Fruit fly (Drosophila melanogaster): ENCODE measurements around the gene CG8289.

CG8289 gene

dm6 chrX:17677953-17678668, 42.3 kb upstream of the CG8289 start (continued):
- TF ChIP-seq esn (GFP tag; optimal IDR thresholded peaks at IDR 0.05) (peak; percentile 65), fkh (GFP tag; optimal IDR thresholded peaks at IDR 0.05) (no peak), Hr4 (GFP tag; optimal IDR thresholded peaks at IDR 0.05) (peak; percentile 33), eg (GFP tag; IDR thresholded peaks at IDR 0.05) (peak; percentile 62; the same call in 1 of the 3 replicates), Sox14 (GFP tag; optimal IDR thresholded peaks at IDR 0.05) (peak; percentile 2), CG10669 (GFP tag; optimal IDR thresholded peaks at IDR 0.05) (peak; percentile 54), CG31627 (GFP tag; optimal IDR thresholded peaks at IDR 0.05) (peak; percentile 14), Lpt (GFP tag; optimal IDR thresholded peaks at IDR 0.05) (no peak), dac (GFP tag; optimal IDR thresholded peaks at IDR 0.05) (no peak), acj6 (GFP tag; optimal IDR thresholded peaks at IDR 0.05) (peak; percentile 50), CG8119 (GFP tag; IDR thresholded peaks at IDR 0.05) (peak; percentile 66; the same call in 2 of the 3 replicates), CG11294 (GFP tag; IDR thresholded peaks at IDR 0.05) (no peak), topi (GFP tag; optimal IDR thresholded peaks at IDR 0.05) (peak; percentile 65), CG8319 (GFP tag; optimal IDR thresholded peaks at IDR 0.05) (peak; percentile 34), Ets21C (GFP tag; optimal IDR thresholded peaks at IDR 0.05) (no peak), Eip75B (GFP tag; optimal IDR thresholded peaks at IDR 0.05) (peak; percentile 68), spab (GFP tag; optimal IDR thresholded peaks at IDR 0.05) (peak; percentile 26), CG10631 (GFP tag; optimal IDR thresholded peaks at IDR 0.05) (peak; percentile 57), OdsH (GFP tag; optimal IDR thresholded peaks at IDR 0.05) (peak; percentile 53), Ets96B (tag; optimal IDR thresholded peaks at IDR 0.05) (peak; percentile 29), fd85E (GFP tag; optimal IDR thresholded peaks at IDR 0.05) (no peak), CG6792 (GFP tag; optimal IDR thresholded peaks at IDR 0.05) (peak; percentile 57), CG15336 (GFP tag; IDR thresholded peaks at IDR 0.05) (peak; percentile 34; the same call in 1 of the 2 replicates), Hr38 (GFP tag; optimal IDR thresholded peaks at IDR 0.05) (no peak), Met (GFP tag; optimal IDR thresholded peaks at IDR 0.05) (peak; percentile 64), CG6163 (GFP tag; IDR thresholded peaks at IDR 0.05) (peak; percentile 53; the same call in 1 of the 3 replicates), Eip78C (GFP tag) (peak; percentile 88), CG11902 (GFP tag; optimal IDR thresholded peaks at IDR 0.05) (peak; percentile 48), CG6854 (GFP tag; optimal IDR thresholded peaks at IDR 0.05) (no peak), CG34406 (GFP tag; optimal IDR thresholded peaks at IDR 0.05) (peak; percentile 60)

dm6 chrX:17671788-17672187, 35.9 kb upstream of the CG8289 start, which contains the start of gene CG12990:
TSS of gene CG12990 (minus strand) at chrX:17671888.
- no peak for TF ChIP-seq ss (GFP tag; optimal IDR thresholded peaks at IDR 0.05)
- TF ChIP-seq Hr39 (GFP tag; optimal IDR thresholded peaks at IDR 0.05) = no peak
- no peak for TF ChIP-seq Blimp-1 (GFP tag; optimal IDR thresholded peaks at IDR 0.05)
- TF ChIP-seq Sox102F (GFP tag; optimal IDR thresholded peaks at IDR 0.05) = no peak
- no peak for TF ChIP-seq CG8119 (GFP tag; IDR thresholded peaks at IDR 0.05)
- TF ChIP-seq Met (GFP tag; optimal IDR thresholded peaks at IDR 0.05) = no peak
- TF ChIP-seq fd85E (GFP tag; optimal IDR thresholded peaks at IDR 0.05) = no peak
- no peak for TF ChIP-seq topi (GFP tag; optimal IDR thresholded peaks at IDR 0.05)
- TF ChIP-seq Ets21C (GFP tag; optimal IDR thresholded peaks at IDR 0.05) = no peak
- TF ChIP-seq Ets96B (tag; optimal IDR thresholded peaks at IDR 0.05) = no peak
- TF ChIP-seq salr (GFP tag; optimal IDR thresholded peaks at IDR 0.05) = no peak
- TF ChIP-seq achi (GFP tag; optimal IDR thresholded peaks at IDR 0.05) = no peak
- no peak for TF ChIP-seq lz (GFP tag; optimal IDR thresholded peaks at IDR 0.05)
- no peak for TF ChIP-seq svp (GFP tag)
- no peak for TF ChIP-seq CG6276 (GFP tag; optimal IDR thresholded peaks at IDR 0.05)
- TF ChIP-seq Hr4 (GFP tag; optimal IDR thresholded peaks at IDR 0.05) = no peak
- TF ChIP-seq CG34406 (GFP tag; optimal IDR thresholded peaks at IDR 0.05) = no peak
- no peak for TF ChIP-seq acj6 (GFP tag; optimal IDR thresholded peaks at IDR 0.05)

All from whole organism, prepupa.